Worm (Caenorhabditis elegans) whole organism, L4 larva: Measurements from ENCODE around the gene Y48A6C.4.

Experiments used
- T26A8.4 ChIP-seq: fragments of 200-800 bp; sonication (Bioruptor generic); IDR thresholded peaks from 2 replicates; pipeline ENCODE4 v1.3.6; 2022; ENCODE audit warnings: missing genetic modification characterization, missing compliant biosample characterization
- Y105C5A.15 ChIP-seq: fragments of 200-800 bp; sonication (Bioruptor generic); IDR thresholded peaks from 2 replicates; pipeline ENCODE4 v1.3.6; 2022; ENCODE audit warnings: missing genetic modification characterization, missing compliant biosample characterization
- Y48G9A.11 ChIP-seq: fragments of 200-800 bp; sonication (Bioruptor generic); IDR thresholded peaks from 2 replicates; pipeline ENCODE4 v1.3.6; 2022; ENCODE audit warnings: missing genetic modification reagents, missing genetic modification characterization, missing compliant biosample characterization
- aha-1 ChIP-seq: fragments of 150-350 bp; peaks from one replicate; lab custom pipeline; 2014; ENCODE audit warnings: missing biosample characterization, missing genetic modification characterization
- ceh-28 ChIP-seq: fragments of 150-350 bp; optimal IDR thresholded peaks from 2 replicates; lab custom pipeline; 2014; ENCODE audit warnings: missing biosample characterization, missing genetic modification reagents, missing genetic modification characterization
- ceh-32 ChIP-seq: sonication (generic microtip); optimal IDR thresholded peaks from 2 replicates; lab custom pipeline; 2016; ENCODE audit warnings: mild to moderate bottlenecking, missing genetic modification characterization, missing compliant biosample characterization; ENCODE audit not compliant: poor library complexity
- dmd-6 ChIP-seq: fragments of 200-800 bp; sonication (Bioruptor generic); IDR thresholded peaks from 2 replicates; pipeline ENCODE4 v1.3.6; 2022; ENCODE audit warnings: missing genetic modification reagents, missing genetic modification characterization, missing compliant biosample characterization
- egl-43 ChIP-seq: fragments of 200-800 bp; sonication (Bioruptor generic); IDR thresholded peaks from 2 replicates; pipeline ENCODE4 v1.3.6; 2022; ENCODE audit warnings: missing genetic modification reagents, missing genetic modification characterization, missing compliant biosample characterization
- lim-7 ChIP-seq: fragments of 200-800 bp; sonication (Bioruptor generic); IDR thresholded peaks from 2 replicates; pipeline ENCODE4 v1.3.6; 2022; ENCODE audit warnings: missing genetic modification characterization, missing compliant biosample characterization
- lin-1 ChIP-seq: fragments of 200-800 bp; sonication (Bioruptor generic); IDR thresholded peaks from 2 replicates; pipeline ENCODE4 v1.3.6; 2022; ENCODE audit warnings: missing genetic modification reagents, missing genetic modification characterization, missing compliant biosample characterization
- nhr-102 ChIP-seq: sonication (generic microtip); optimal IDR thresholded peaks from 2 replicates; lab custom pipeline; 2016; ENCODE audit warnings: mild to moderate bottlenecking, missing genetic modification characterization, moderate library complexity, missing compliant biosample characterization
- nhr-11 ChIP-seq: fragments of 150-350 bp; optimal IDR thresholded peaks from 2 replicates; lab custom pipeline; 2014; ENCODE audit warnings: missing biosample characterization, missing genetic modification characterization
- nhr-25 ChIP-seq: sonication (generic microtip); optimal IDR thresholded peaks from 2 replicates; lab custom pipeline; 2017; ENCODE audit warnings: missing genetic modification characterization, mild to moderate bottlenecking, missing compliant biosample characterization, antibody characterized with exemption, moderate library complexity, borderline replicate concordance; ENCODE audit not compliant: insufficient read depth
- nhr-28 ChIP-seq: fragments of 150-350 bp; optimal IDR thresholded peaks from 2 replicates; lab custom pipeline; 2014; ENCODE audit warnings: missing biosample characterization, missing genetic modification characterization
- nhr-42 ChIP-seq: fragments of 200-800 bp; sonication (Bioruptor generic); IDR thresholded peaks from 2 replicates; pipeline ENCODE4 v1.3.6; 2022; ENCODE audit warnings: missing genetic modification characterization, missing compliant biosample characterization
- nhr-6 ChIP-seq: fragments of 150-350 bp; optimal IDR thresholded peaks from 2 replicates; lab custom pipeline; 2014; ENCODE audit warnings: missing biosample characterization, missing genetic modification characterization
- pha-4 ChIP-seq, 2 experiments: fragments of 150-350 bp in 1 of 2; fragments of 200-800 bp in 1 of 2; sonication (Bioruptor generic) in 1 of 2; IDR thresholded peaks in 1 of 2; optimal IDR thresholded peaks in 1 of 2; 2 replicates each; pipeline versions ENCODE4 v1.3.6 to Lab custom; 2014 to 2022; ENCODE audit warnings: missing genetic modification characterization in 2 of 2, missing genetic modification reagents in 2 of 2, missing biosample characterization in 1 of 2, missing compliant biosample characterization in 1 of 2
- sdz-12 ChIP-seq: fragments of 200-800 bp; sonication (Bioruptor generic); optimal IDR thresholded peaks from 2 replicates; lab custom pipeline; 2018; ENCODE audit warnings: mild to moderate bottlenecking, missing genetic modification characterization, missing compliant biosample characterization
- set-16 ChIP-seq: fragments of 200-800 bp; sonication (Bioruptor generic); IDR thresholded peaks from 2 replicates; pipeline ENCODE4 v1.3.6; 2022; ENCODE audit warnings: missing genetic modification reagents, missing genetic modification characterization, missing compliant biosample characterization
- spr-1 ChIP-seq: sonication (generic microtip); optimal IDR thresholded peaks from 2 replicates; lab custom pipeline; 2016; ENCODE audit warnings: mild to moderate bottlenecking, missing genetic modification characterization, missing compliant biosample characterization
- tra-1 ChIP-seq: fragments of 200-800 bp; sonication (Bioruptor generic); IDR thresholded peaks from 2 replicates; pipeline ENCODE4 v1.3.6; 2022; ENCODE audit warnings: missing genetic modification reagents, missing genetic modification characterization, missing compliant biosample characterization
- unc-130 ChIP-seq: sonication (generic microtip); optimal IDR thresholded peaks from 2 replicates; lab custom pipeline; 2016; ENCODE audit warnings: missing genetic modification reagents, missing genetic modification characterization, missing compliant biosample characterization
- unc-62 ChIP-seq, 3 experiments: fragments of 150-350 bp in 1 of 3; sonication (generic microtip); optimal IDR thresholded peaks in 2 of 3; peaks in 1 of 3; 1 replicate in 1 of 3; 2 replicates in 2 of 3; lab custom pipeline; 2014 to 2017; ENCODE audit warnings: missing biosample characterization in 3 of 3, missing genetic modification characterization in 3 of 3, missing genetic modification reagents in 3 of 3, missing genotype in 1 of 3
- vab-7 ChIP-seq: fragments of 200-800 bp; sonication (Bioruptor generic); IDR thresholded peaks from 2 replicates; pipeline ENCODE4 v1.3.6; 2022; ENCODE audit warnings: missing genetic modification reagents, missing genetic modification characterization, missing compliant biosample characterization

The Y48A6C.4 gene

DNA sequence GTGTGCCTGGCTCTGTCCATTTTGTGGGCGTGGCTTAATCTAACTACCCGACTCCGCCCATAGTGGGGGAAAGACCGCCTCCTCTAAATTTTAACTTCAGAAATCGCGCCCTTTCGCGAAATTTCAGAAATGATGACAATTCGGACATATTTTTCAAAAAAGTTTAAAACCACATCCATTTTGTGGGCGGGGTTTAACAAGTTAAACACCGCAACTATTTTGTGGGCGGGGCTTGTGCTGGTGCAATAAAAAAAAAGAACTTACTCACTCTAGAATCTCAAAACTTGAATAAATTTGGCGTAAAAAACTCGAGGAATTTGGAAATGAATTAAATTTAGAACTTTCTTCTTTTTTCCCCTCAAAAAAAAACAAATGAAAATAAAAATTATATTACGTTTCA, 50.9 kb downstream of the Y48A6C.4 start:
- TF ChIP-seq nhr-42: no peak
- no peak for TF ChIP-seq lim-7 (GFP tag; lab: Robert Waterston, UW)
- no peak for TF ChIP-seq lin-1
- no peak for TF ChIP-seq unc-130 (GFP tag; lab: Kevin White, UChicago)
- TF ChIP-seq nhr-11 (tag; lab: Kevin White, UChicago): no peak
- peak; percentile 11 for TF ChIP-seq nhr-102 (tag; lab: Kevin White, UChicago)
- no peak for TF ChIP-seq nhr-28
- no peak for TF ChIP-seq nhr-6 (tag; lab: Kevin White, UChicago)
- peak; percentile 13; the same call in 1 of the 2 replicates for TF ChIP-seq tra-1 (GFP tag; lab: Robert Waterston, UW)
- TF ChIP-seq T26A8.4 (GFP tag; lab: Robert Waterston, UW): no peak
- TF ChIP-seq Y105C5A.15: no peak
- peak; percentile 4 for TF ChIP-seq aha-1 (tag; lab: Kevin White, UChicago)
- TF ChIP-seq dmd-6 (GFP tag; lab: Robert Waterston, UW): 0 out of 2 replicates have a peak, but pooled peaks have one; percentile 11
- TF ChIP-seq spr-1 (tag; lab: Kevin White, UChicago): no peak

DNA sequence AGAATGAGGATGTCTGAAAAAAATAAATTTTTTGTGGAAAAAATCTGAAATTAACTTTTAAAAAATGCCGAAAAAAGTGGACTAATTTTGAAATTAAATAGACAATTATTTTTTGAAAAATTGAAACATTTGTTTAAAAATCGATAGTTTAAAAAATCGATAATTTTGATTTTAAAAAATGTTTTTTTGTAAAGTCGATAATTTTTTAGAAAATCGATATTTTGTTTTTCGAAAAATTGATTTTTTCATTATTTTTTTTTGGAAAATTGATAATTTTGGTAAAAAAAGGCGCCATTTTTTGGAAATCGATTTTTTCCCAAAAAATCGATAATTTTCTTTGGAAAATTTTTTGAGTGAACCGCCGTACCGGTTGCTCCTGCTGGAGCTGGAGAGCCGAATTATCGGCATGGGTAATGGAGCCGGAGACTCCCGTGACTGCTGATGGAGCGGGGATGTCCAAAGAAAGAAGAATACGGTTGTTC, 52.7 kb downstream of the Y48A6C.4 start:
- peak; percentile 75 for TF ChIP-seq ceh-28 (tag; lab: Kevin White, UChicago)
- no peak for TF ChIP-seq Y48G9A.11 (GFP tag; lab: Robert Waterston, UW)

DNA sequence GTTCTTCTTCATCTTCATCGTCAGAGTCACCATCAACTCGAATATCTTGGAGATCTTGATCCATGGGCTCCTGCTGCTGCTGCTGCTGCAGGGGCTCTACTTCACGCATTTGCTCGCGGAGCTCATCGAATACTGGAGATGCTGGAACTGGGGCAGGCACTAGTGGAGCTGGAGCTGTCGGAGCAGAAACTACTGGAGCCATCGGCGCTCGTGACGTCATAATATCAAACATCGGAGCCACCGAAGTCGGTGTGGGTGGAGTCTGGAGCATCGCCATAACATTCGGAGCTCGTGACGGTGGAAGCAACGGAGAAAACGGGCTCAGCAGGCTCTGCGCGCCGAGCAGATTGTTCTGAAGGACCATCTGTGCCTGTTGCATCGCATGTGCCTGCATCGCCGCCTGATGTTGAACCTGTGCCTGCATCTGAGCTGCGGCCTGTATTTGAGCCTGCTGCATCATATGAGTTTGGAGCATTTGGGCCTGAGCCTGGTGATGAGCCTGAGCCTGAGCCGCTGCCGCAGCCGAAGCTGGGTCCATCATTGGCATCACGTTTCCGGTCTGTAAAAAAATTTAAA, 56.1 kb downstream of the Y48A6C.4 start:
- TF ChIP-seq tra-1 (GFP tag; lab: Robert Waterston, UW) (0 out of 2 replicates have a peak, but pooled peaks have one; percentile 10), nhr-25 (tag; lab: Kevin White, UChicago) (no peak), egl-43 (GFP tag; lab: Robert Waterston, UW) (peak; percentile 13; the same call in 1 of the 2 replicates), pha-4 (GFP tag; IDR thresholded peaks at IDR 0.05; lab: Robert Waterston, UW) (0 out of 2 replicates have a peak, but pooled peaks have one; percentile 17), pha-4 (tag; optimal IDR thresholded peaks at IDR 0.05; lab: Kevin White, UChicago) (no peak), unc-62 (GFP tag; optimal IDR thresholded peaks at IDR 0.05 in 1 of 2; lab: Kevin White, UChicago) (peak in 1 of 2 experiments; percentile 58), unc-62 (tag; optimal IDR thresholded peaks at IDR 0.05; lab: Kevin White, UChicago) (no peak), set-16 (peak; percentile 81), sdz-12 (GFP tag; lab: Kevin White, UChicago) (peak; percentile 3), ceh-32 (tag; lab: Kevin White, UChicago) (no peak), vab-7 (GFP tag; lab: Robert Waterston, UW) (0 out of 2 replicates have a peak, but pooled peaks have one; percentile 7), aha-1 (tag; lab: Kevin White, UChicago) (peak; percentile 96)
